Worm (Caenorhabditis elegans) whole organism, young adult: ENCODE measurements around the gene M03C11.1.

Experiments used
- B0261.1 ChIP-seq: sonication (generic microtip); optimal IDR thresholded peaks from 2 replicates; lab custom pipeline; 2016; ENCODE audit warnings: mild to moderate bottlenecking, missing genetic modification characterization, moderate library complexity, missing compliant biosample characterization
- T26A5.8 ChIP-seq: sonication (generic microtip); optimal IDR thresholded peaks from 2 replicates; lab custom pipeline; 2016; ENCODE audit warnings: missing genetic modification characterization, missing compliant biosample characterization
- ama-1 ChIP-seq, 3 experiments: fragments of 150-350 bp in 1 of 3; sonication (generic microtip) in 2 of 3; optimal IDR thresholded peaks; 2 replicates each; lab custom pipeline; 2014 to 2018; ENCODE audit warnings: missing biosample characterization in 2 of 3, missing genetic modification characterization in 2 of 3, missing genetic modification reagents in 2 of 3
- efl-1 ChIP-seq: fragments of 150-350 bp; optimal IDR thresholded peaks from 2 replicates; lab custom pipeline; 2014; ENCODE audit warnings: missing biosample characterization, missing genetic modification reagents, missing genetic modification characterization
- hlh-26 ChIP-seq: fragments of 200-800 bp; sonication (Bioruptor generic); conservative IDR thresholded peaks from 2 replicates; pipeline ENCODE4 v1.3.6; 2022; ENCODE audit warnings: missing genetic modification reagents, missing genetic modification characterization, missing compliant biosample characterization
- lsy-27 ChIP-seq: sonication (generic microtip); optimal IDR thresholded peaks from 2 replicates; lab custom pipeline; 2017; ENCODE audit warnings: missing genetic modification characterization, mild to moderate bottlenecking, missing compliant biosample characterization, antibody characterized with exemption, missing genotype, borderline replicate concordance; ENCODE audit not compliant: insufficient read depth
- nfyb-1 ChIP-seq: fragments of 200-800 bp; sonication (Bioruptor generic); IDR thresholded peaks from 2 replicates; pipeline ENCODE4 v1.3.6; 2022; ENCODE audit warnings: missing genetic modification reagents, missing genetic modification characterization, missing compliant biosample characterization
- snpc-1.1 ChIP-seq: sonication (generic microtip); optimal IDR thresholded peaks from 2 replicates; lab custom pipeline; 2017; ENCODE audit warnings: missing genetic modification characterization, mild to moderate bottlenecking, missing compliant biosample characterization, antibody characterized with exemption, moderate library complexity, missing genotype, missing genetic modification reagents; ENCODE audit not compliant: insufficient read depth
- zfh-2 ChIP-seq: fragments of 200-800 bp; sonication (Bioruptor generic); conservative IDR thresholded peaks from 2 replicates; pipeline ENCODE4 v1.3.6; 2022; ENCODE audit warnings: missing genetic modification reagents, missing genetic modification characterization, missing compliant biosample characterization
- ztf-18 ChIP-seq: sonication (generic microtip); optimal IDR thresholded peaks from 2 replicates; lab custom pipeline; 2016; ENCODE audit warnings: missing genotype, mild to moderate bottlenecking, missing genetic modification characterization, missing compliant biosample characterization

ce11 chrIII:10364656-10365055 is 31.2 kb downstream of the M03C11.1 start, which contains the start of gene tbc-8:
- TF ChIP-seq zfh-2 (GFP tag; lab: Robert Waterston, UW) (no peak), nfyb-1 (no peak), snpc-1.1 (no peak), ztf-18 (no peak), ama-1 (optimal IDR thresholded peaks at IDR 0.05; lab: Kevin White, UChicago) (no peak), ama-1 (GFP tag; optimal IDR thresholded peaks at IDR 0.05; lab: Kevin White, UChicago) (no peak), hlh-26 (no peak), B0261.1 (no peak), lsy-27 (tag; lab: Kevin White, UChicago) (no peak), efl-1 (no peak), T26A5.8 (no peak)
